Worm (Caenorhabditis elegans) whole organism, L2 larva: ENCODE results near the gene glit-1.

Experiments
- C34F6.9 ChIP-seq: fragments of 150-350 bp; optimal IDR thresholded peaks from 2 replicates; lab custom pipeline; 2014; ENCODE audit warnings: missing biosample characterization, missing genetic modification characterization
- F13H6.1 ChIP-seq: sonication (generic microtip); optimal IDR thresholded peaks from 2 replicates; lab custom pipeline; 2016; ENCODE audit warnings: missing genetic modification characterization, missing compliant biosample characterization
- R02D3.7 ChIP-seq: fragments of 150-350 bp; optimal IDR thresholded peaks from 2 replicates; lab custom pipeline; 2014; ENCODE audit warnings: missing biosample characterization, missing genetic modification characterization
- ZK546.5 ChIP-seq: sonication (generic microtip); optimal IDR thresholded peaks from 2 replicates; lab custom pipeline; 2017; ENCODE audit warnings: missing biosample characterization, missing genetic modification characterization
- aly-2 ChIP-seq: fragments of 150-350 bp; optimal IDR thresholded peaks from 2 replicates; lab custom pipeline; 2014; ENCODE audit warnings: missing biosample characterization, missing genetic modification characterization
- blmp-1 ChIP-seq: sonication (generic microtip); optimal IDR thresholded peaks from 2 replicates; lab custom pipeline; 2017; ENCODE audit warnings: missing genetic modification characterization, mild to moderate bottlenecking, missing compliant biosample characterization, antibody characterized with exemption, moderate library complexity; ENCODE audit not compliant: insufficient read depth
- ceh-16 ChIP-seq: fragments of 150-350 bp; optimal IDR thresholded peaks from 2 replicates; lab custom pipeline; 2014; ENCODE audit warnings: missing biosample characterization, missing genetic modification characterization
- ceh-82 ChIP-seq: fragments of 150-350 bp; optimal IDR thresholded peaks from 2 replicates; lab custom pipeline; 2014; ENCODE audit warnings: missing biosample characterization, missing genetic modification characterization
- crh-2 ChIP-seq: sonication (generic microtip); optimal IDR thresholded peaks from 2 replicates; lab custom pipeline; 2017; ENCODE audit warnings: missing biosample characterization, missing genetic modification characterization
- elt-1 ChIP-seq: fragments of 150-350 bp; optimal IDR thresholded peaks from 2 replicates; lab custom pipeline; 2014; ENCODE audit warnings: missing biosample characterization, missing genetic modification characterization
- fos-1 ChIP-seq: fragments of 150-350 bp; optimal IDR thresholded peaks from 2 replicates; lab custom pipeline; 2014; ENCODE audit warnings: missing biosample characterization, missing genetic modification characterization
- gmeb-1 ChIP-seq: fragments of 150-350 bp; optimal IDR thresholded peaks from 2 replicates; lab custom pipeline; 2014; ENCODE audit warnings: missing biosample characterization, missing genetic modification characterization
- lin-11 ChIP-seq: fragments of 150-350 bp; sonication (generic microtip); optimal IDR thresholded peaks from 2 replicates; lab custom pipeline; 2014; ENCODE audit warnings: missing biosample characterization, missing genetic modification characterization, inconsistent platforms, mixed read lengths
- lin-13 ChIP-seq: fragments of 150-350 bp; optimal IDR thresholded peaks from 2 replicates; lab custom pipeline; 2014; ENCODE audit warnings: missing biosample characterization, missing genetic modification reagents, missing genetic modification characterization
- lsy-2 ChIP-seq, 2 experiments: fragments of 150-350 bp in 1 of 2; sonication (generic microtip) in 1 of 2; optimal IDR thresholded peaks; 2 replicates each; lab custom pipeline; 2014 to 2017; ENCODE audit warnings: missing biosample characterization in 2 of 2, missing genetic modification characterization in 2 of 2
- mab-5 ChIP-seq: fragments of 150-350 bp; optimal IDR thresholded peaks from 2 replicates; lab custom pipeline; 2014; ENCODE audit warnings: missing biosample characterization, missing genetic modification characterization
- mbf-1 ChIP-seq: sonication (generic microtip); optimal IDR thresholded peaks from 2 replicates; lab custom pipeline; 2017; ENCODE audit warnings: missing biosample characterization, missing genetic modification characterization
- mdl-1 ChIP-seq, 2 experiments: fragments of 150-350 bp in 1 of 2; sonication (generic microtip) in 1 of 2; optimal IDR thresholded peaks; 2 replicates each; lab custom pipeline; 2017; ENCODE audit warnings: missing biosample characterization in 2 of 2, missing genetic modification characterization in 2 of 2
- nhr-10 ChIP-seq: sonication (generic microtip); optimal IDR thresholded peaks from 2 replicates; lab custom pipeline; 2017; ENCODE audit warnings: missing biosample characterization, missing genetic modification characterization
- nhr-11 ChIP-seq: fragments of 150-350 bp; optimal IDR thresholded peaks from 2 replicates; lab custom pipeline; 2014; ENCODE audit warnings: missing biosample characterization, missing genetic modification characterization
- nhr-129 ChIP-seq: fragments of 150-350 bp; optimal IDR thresholded peaks from 2 replicates; lab custom pipeline; 2014; ENCODE audit warnings: missing biosample characterization, missing genetic modification characterization
- nhr-21 ChIP-seq: fragments of 150-350 bp; optimal IDR thresholded peaks from 2 replicates; lab custom pipeline; 2014; ENCODE audit warnings: missing biosample characterization, missing genetic modification characterization
- nhr-23 ChIP-seq: fragments of 150-350 bp; optimal IDR thresholded peaks from 2 replicates; lab custom pipeline; 2014; ENCODE audit warnings: missing biosample characterization, missing genetic modification reagents, missing genetic modification characterization
- nhr-237 ChIP-seq: fragments of 150-350 bp; optimal IDR thresholded peaks from 2 replicates; lab custom pipeline; 2014; ENCODE audit warnings: missing biosample characterization, missing genetic modification characterization
- nhr-25 ChIP-seq: fragments of 150-350 bp; sonication (generic microtip); optimal IDR thresholded peaks from 3 replicates; lab custom pipeline; 2014; ENCODE audit warnings: missing biosample characterization, missing genetic modification characterization
- nhr-6 ChIP-seq: fragments of 150-350 bp; optimal IDR thresholded peaks from 2 replicates; lab custom pipeline; 2014; ENCODE audit warnings: missing biosample characterization, missing genetic modification characterization
- nhr-77 ChIP-seq: fragments of 150-350 bp; optimal IDR thresholded peaks from 2 replicates; lab custom pipeline; 2014; ENCODE audit warnings: missing biosample characterization, missing genetic modification characterization
- peb-1 ChIP-seq: fragments of 150-350 bp; optimal IDR thresholded peaks from 2 replicates; lab custom pipeline; 2014; ENCODE audit warnings: missing biosample characterization, missing genetic modification characterization
- sem-4 ChIP-seq: fragments of 150-350 bp; optimal IDR thresholded peaks from 2 replicates; lab custom pipeline; 2014; ENCODE audit warnings: missing biosample characterization, missing genetic modification reagents, missing genetic modification characterization
- skn-1 ChIP-seq: sonication (generic microtip); optimal IDR thresholded peaks from 2 replicates; lab custom pipeline; 2017; ENCODE audit warnings: missing biosample characterization, missing genetic modification characterization
- sma-3 ChIP-seq: sonication (generic microtip); optimal IDR thresholded peaks from 2 replicates; lab custom pipeline; 2016; ENCODE audit warnings: missing genetic modification reagents, missing genetic modification characterization, missing compliant biosample characterization
- sma-9 ChIP-seq, 2 experiments: fragments of 150-350 bp in 1 of 2; sonication (generic microtip) in 1 of 2; optimal IDR thresholded peaks; 2 replicates each; lab custom pipeline; 2014 to 2016; ENCODE audit warnings: missing genetic modification characterization in 2 of 2, mild to moderate bottlenecking in 1 of 2, missing biosample characterization in 1 of 2, missing compliant biosample characterization in 1 of 2, missing genetic modification reagents in 1 of 2, moderate library complexity in 1 of 2
- snpc-4 ChIP-seq: fragments of 150-350 bp; optimal IDR thresholded peaks from 2 replicates; lab custom pipeline; 2014; ENCODE audit warnings: missing biosample characterization, missing genetic modification characterization
- unc-39 ChIP-seq: fragments of 150-350 bp; optimal IDR thresholded peaks from 2 replicates; lab custom pipeline; 2014; ENCODE audit warnings: missing biosample characterization, missing genetic modification characterization
- unc-55 ChIP-seq: fragments of 150-350 bp; sonication (generic microtip); optimal IDR thresholded peaks from 3 replicates; lab custom pipeline; 2014; ENCODE audit warnings: missing biosample characterization, missing genetic modification reagents, missing genetic modification characterization
- unc-62 ChIP-seq: fragments of 150-350 bp; optimal IDR thresholded peaks from 2 replicates; lab custom pipeline; 2014; ENCODE audit warnings: missing biosample characterization, missing genetic modification reagents, missing genetic modification characterization
- ztf-11 ChIP-seq: sonication (generic microtip); optimal IDR thresholded peaks from 2 replicates; lab custom pipeline; 2017; ENCODE audit warnings: missing biosample characterization, missing genetic modification characterization
- ztf-4 ChIP-seq: fragments of 150-350 bp; optimal IDR thresholded peaks from 2 replicates; lab custom pipeline; 2014; ENCODE audit warnings: missing biosample characterization, missing genetic modification characterization

The glit-1 gene

ce11 chrX:4698271-4698670 is 13.8 kb upstream of the glit-1 start:
- TF ChIP-seq sma-9 (GFP tag; optimal IDR thresholded peaks at IDR 0.05; lab: Kevin White, UChicago) (peak; percentile 40), sma-9 (tag; optimal IDR thresholded peaks at IDR 0.05; lab: Kevin White, UChicago) (no peak), elt-1 (tag; lab: Kevin White, UChicago) (no peak), fos-1 (tag; lab: Kevin White, UChicago) (peak; percentile 59)

- peak; percentile 39 for TF ChIP-seq lin-13
- peak; percentile 42 for TF ChIP-seq C34F6.9 (tag; lab: Kevin White, UChicago)
- peak; percentile 46 for TF ChIP-seq unc-55 (GFP tag; lab: Kevin White, UChicago)
- TF ChIP-seq nhr-11 (tag; lab: Kevin White, UChicago) = no peak
- TF ChIP-seq nhr-21 = peak; percentile 35
- peak in 1 of 2 experiments; percentile 61 for TF ChIP-seq lsy-2 (tag; optimal IDR thresholded peaks at IDR 0.05; lab: Kevin White, UChicago)
- peak; percentile 18 for TF ChIP-seq sma-3 (GFP tag; lab: Kevin White, UChicago)
- peak; percentile 57 for TF ChIP-seq nhr-129
- peak; percentile 41 for TF ChIP-seq lin-11
- peak; percentile 71 for TF ChIP-seq ceh-16 (tag; lab: Kevin White, UChicago)
- no peak for TF ChIP-seq unc-39 (tag; lab: Kevin White, UChicago)
- peak; percentile 34 for TF ChIP-seq nhr-25
- TF ChIP-seq sma-9 (GFP tag; optimal IDR thresholded peaks at IDR 0.05; lab: Kevin White, UChicago) = peak; percentile 42
- TF ChIP-seq sma-9 (tag; optimal IDR thresholded peaks at IDR 0.05; lab: Kevin White, UChicago) = no peak
- peak; percentile 52 for TF ChIP-seq snpc-4 (tag; lab: Kevin White, UChicago)
- no peak for TF ChIP-seq R02D3.7 (tag; lab: Kevin White, UChicago)
- TF ChIP-seq peb-1 = no peak
Measured at ce11 chrX:4699411-4700050, 12.5 kb upstream of the glit-1 start, which contains the start of gene hyl-2. TSS of gene hyl-2 (minus strand) at chrX:4699461.

- TF ChIP-seq fos-1 (tag; lab: Kevin White, UChicago) (peak; percentile 69), skn-1 (tag; lab: Kevin White, UChicago) (no peak), crh-2 (tag; lab: Kevin White, UChicago) (peak; percentile 23), peb-1 (no peak), sma-9 (GFP tag; optimal IDR thresholded peaks at IDR 0.05; lab: Kevin White, UChicago) (peak; percentile 47), sma-9 (tag; optimal IDR thresholded peaks at IDR 0.05; lab: Kevin White, UChicago) (no peak), gmeb-1 (peak; percentile 5)
Measured at ce11 chrX:4700083-4700482, 12.0 kb upstream of the glit-1 start.

- no peak for TF ChIP-seq ceh-82 (tag; lab: Kevin White, UChicago)
- TF ChIP-seq mbf-1 (tag; lab: Kevin White, UChicago) = no peak
- no peak for TF ChIP-seq nhr-25
- TF ChIP-seq F13H6.1 = no peak
- no peak for TF ChIP-seq skn-1 (tag; lab: Kevin White, UChicago)
- TF ChIP-seq ztf-11 (tag; lab: Kevin White, UChicago) = no peak
- no peak for TF ChIP-seq sma-9 (GFP tag; optimal IDR thresholded peaks at IDR 0.05; lab: Kevin White, UChicago)
- no peak for TF ChIP-seq sma-9 (tag; optimal IDR thresholded peaks at IDR 0.05; lab: Kevin White, UChicago)
- TF ChIP-seq aly-2 = no peak
- TF ChIP-seq nhr-237 (tag; lab: Kevin White, UChicago) = no peak
- no peak for TF ChIP-seq lin-13
- no peak for TF ChIP-seq elt-1 (tag; lab: Kevin White, UChicago)
- TF ChIP-seq nhr-23 (tag; lab: Kevin White, UChicago) = no peak
Measured at ce11 chrX:4704877-4705276, 7.2 kb upstream of the glit-1 start, which contains the start of gene aqp-8. TSS of gene aqp-8 (minus strand) at chrX:4704977.

- peak; percentile 40 for TF ChIP-seq nhr-25
- peak; percentile 64 for TF ChIP-seq blmp-1 (tag; lab: Kevin White, UChicago)
- TF ChIP-seq lin-13 = no peak
Measured at ce11 chrX:4705666-4706065, 6.4 kb upstream of the glit-1 start.

ce11 chrX:4706755-4707226 is 5.3 kb upstream of the glit-1 start, which contains the start of gene dhhc-10:
TSS of gene dhhc-10 (plus strand) at chrX:4707176.
- no peak for TF ChIP-seq ceh-16 (tag; lab: Kevin White, UChicago)
- TF ChIP-seq R02D3.7 (tag; lab: Kevin White, UChicago) = no peak
- TF ChIP-seq unc-62 (GFP tag; lab: Kevin White, UChicago) = no peak
- TF ChIP-seq nhr-6 (tag; lab: Kevin White, UChicago) = no peak
- TF ChIP-seq sem-4 (tag; lab: Kevin White, UChicago) = no peak
- TF ChIP-seq aly-2 = no peak
- peak; percentile 37 for TF ChIP-seq mab-5 (tag; lab: Kevin White, UChicago)
- TF ChIP-seq ztf-4 (tag; lab: Kevin White, UChicago) = no peak
- no peak for TF ChIP-seq sma-3 (GFP tag; lab: Kevin White, UChicago)
- no peak for TF ChIP-seq nhr-77 (tag; lab: Kevin White, UChicago)
- TF ChIP-seq blmp-1 (tag; lab: Kevin White, UChicago) = no peak
- no peak for TF ChIP-seq mdl-1 (tag; optimal IDR thresholded peaks at IDR 0.05; lab: Kevin White, UChicago)
- no peak for TF ChIP-seq nhr-21
- TF ChIP-seq lsy-2 (tag; optimal IDR thresholded peaks at IDR 0.05; lab: Kevin White, UChicago) = peak; percentile 28 to 73
- peak; percentile 46 for TF ChIP-seq gmeb-1
- peak; percentile 47 for TF ChIP-seq sma-9 (GFP tag; optimal IDR thresholded peaks at IDR 0.05; lab: Kevin White, UChicago)
- TF ChIP-seq sma-9 (tag; optimal IDR thresholded peaks at IDR 0.05; lab: Kevin White, UChicago) = no peak
- no peak for TF ChIP-seq nhr-23 (tag; lab: Kevin White, UChicago)
- TF ChIP-seq ZK546.5 (tag; lab: Kevin White, UChicago) = no peak
- TF ChIP-seq nhr-10 = no peak
- TF ChIP-seq peb-1 = no peak
- TF ChIP-seq crh-2 (tag; lab: Kevin White, UChicago) = peak; percentile 80
- TF ChIP-seq lin-13 = peak; percentile 26
- TF ChIP-seq snpc-4 (tag; lab: Kevin White, UChicago) = no peak
